Worm (Caenorhabditis elegans) whole organism, early embryonic: ENCODE data around the gene lido-2.

Source experiments
- ama-1 ChIP-seq: fragments of 150-350 bp; optimal IDR thresholded peaks from 2 replicates; lab custom pipeline; 2014
- ceh-13 ChIP-seq: fragments of 200-800 bp; sonication (Bioruptor generic); optimal IDR thresholded peaks from 2 replicates; lab custom pipeline; 2018; ENCODE audit warnings: mild to moderate bottlenecking, missing genetic modification characterization, missing compliant biosample characterization
- flt-1 ChIP-seq: fragments of 200-800 bp; sonication (Bioruptor generic); IDR thresholded peaks from 2 replicates; pipeline ENCODE4 v1.3.6; 2022; ENCODE audit warnings: missing genetic modification characterization, missing compliant biosample characterization
- hnd-1 ChIP-seq: sonication (generic microtip); optimal IDR thresholded peaks from 2 replicates; lab custom pipeline; 2016; ENCODE audit warnings: missing genetic modification characterization, missing compliant biosample characterization

ce11 chrX:17140447-17140846 is 39.9 kb upstream of the lido-2 start:
- no peak for TF ChIP-seq flt-1
- no peak for TF ChIP-seq ceh-13
- no peak for TF ChIP-seq ama-1
- no peak for TF ChIP-seq hnd-1 (tag; lab: Kevin White, UChicago)
